Worm (Caenorhabditis elegans): ENCODE data around the gene srw-66.
A peak's percentile ranks its signal among the peaks of the same experiment; 100 is the strongest.
"Not testable (repeated sequence)": the region's sequence is repeated elsewhere in the genome, so short reads cannot be mapped to it uniquely, and the experiment has no call there.

srw-66 gene

ce11 chrII:1284985-1285384 is 13.3 kb upstream of the srw-66 start:
- peak; percentile 77 for TF ChIP-seq snpc-1.1 (tag; optimal IDR thresholded peaks at IDR 0.05; ENCODE audit: insufficient read depth)
- TF ChIP-seq snpc-4 (GFP tag; optimal IDR thresholded peaks at IDR 0.05), result peak; percentile 9
- TF ChIP-seq snpc-4 (tag; optimal IDR thresholded peaks at IDR 0.05), result no peak
- TF ChIP-seq K11D2.4 (GFP tag; IDR thresholded peaks at IDR 0.05), result no peak
- TF ChIP-seq bed-1 (GFP tag; IDR thresholded peaks at IDR 0.05), result no peak
- 0 out of 2 replicates have a peak, but pooled peaks have one; percentile 31 for TF ChIP-seq zfh-2 (GFP tag; conservative IDR thresholded peaks at IDR 0.05)
- TF ChIP-seq rpc-1 (optimal IDR thresholded peaks at IDR 0.05), result no peak
- peak; percentile 12 for TF ChIP-seq rpc-1 (tag; optimal IDR thresholded peaks at IDR 0.05)
- TF ChIP-seq mcd-1 (GFP tag; IDR thresholded peaks at IDR 0.05), result peak; percentile 54

- not testable (repeated sequence) for TF ChIP-seq B0336.3 (GFP tag; IDR thresholded peaks at IDR 0.05); Y79H2A.3 (GFP tag; conservative IDR thresholded peaks at IDR 0.05); ztf-28 (GFP tag; IDR thresholded peaks at IDR 0.05)
Observed at ce11 chrII:1278350-1278749, 6.6 kb upstream of the srw-66 start, which contains the start of gene srz-63. srz-63 (plus strand) TSS chrII:1278650.

ce11 chrII:1276778-1277177 is 5.1 kb upstream of the srw-66 start, which contains the start of gene Y57G7A.11:
Y57G7A.11 (minus strand) TSS chrII:1276878.
- TF ChIP-seq F10E7.11 (tag; optimal IDR thresholded peaks at IDR 0.05) (no peak), dpl-1 (GFP tag; optimal IDR thresholded peaks at IDR 0.05) (no peak), Y53G8AR.9 (GFP tag; conservative IDR thresholded peaks at IDR 0.05) (no peak), xnd-1 (tag; optimal IDR thresholded peaks at IDR 0.05) (no peak), cebp-1 (GFP tag; IDR thresholded peaks at IDR 0.05) (no peak), cebp-1 (tag; optimal IDR thresholded peaks at IDR 0.05) (no peak), die-1 (tag; optimal IDR thresholded peaks at IDR 0.05) (no peak), lin-26 (GFP tag; IDR thresholded peaks at IDR 0.05) (no peak), Y79H2A.3 (GFP tag; conservative IDR thresholded peaks at IDR 0.05) (no peak), fkh-3 (tag; optimal IDR thresholded peaks at IDR 0.05) (no peak)

ce11 chrII:1275439-1275838 is 3.7 kb upstream of the srw-66 start, which contains the start of gene Y57G7A.5:
Y57G7A.5 (minus strand) TSS chrII:1275539.
- TF ChIP-seq Y53F4B.3 (GFP tag; IDR thresholded peaks at IDR 0.05) (no peak), nhr-80 (tag; optimal IDR thresholded peaks at IDR 0.05) (no peak), madf-8 (GFP tag; conservative IDR thresholded peaks at IDR 0.05) (no peak), hsf-1 (GFP tag; IDR thresholded peaks at IDR 0.05) (no peak), ceh-91 (GFP tag; IDR thresholded peaks at IDR 0.05) (no peak), F22D6.2 (tag; optimal IDR thresholded peaks at IDR 0.05) (no peak), lin-26 (GFP tag; IDR thresholded peaks at IDR 0.05) (no peak), lin-40 (tag; optimal IDR thresholded peaks at IDR 0.05) (no peak), ztf-18 (tag; optimal IDR thresholded peaks at IDR 0.05) (no peak), fkh-3 (tag; optimal IDR thresholded peaks at IDR 0.05) (no peak), K11D2.4 (GFP tag; IDR thresholded peaks at IDR 0.05) (no peak), gei-17 (GFP tag; optimal IDR thresholded peaks at IDR 0.05) (no peak), xnd-1 (tag; optimal IDR thresholded peaks at IDR 0.05) (no peak), rcor-1 (GFP tag; IDR thresholded peaks at IDR 0.05) (no peak), B0261.1 (tag; optimal IDR thresholded peaks at IDR 0.05) (no peak)

ce11 chrII:1266790-1267189 is 4.9 kb downstream of the srw-66 start, which contains the start of gene oac-30:
oac-30 (minus strand) TSS chrII:1266890.
- TF ChIP-seq T07F8.4 (tag; optimal IDR thresholded peaks at IDR 0.05) (no peak), fkh-3 (tag; optimal IDR thresholded peaks at IDR 0.05) (no peak), Y53G8AR.9 (GFP tag; conservative IDR thresholded peaks at IDR 0.05) (no peak), tbp1 (GFP tag; optimal IDR thresholded peaks at IDR 0.05) (no peak), tlf-1 (GFP tag; optimal IDR thresholded peaks at IDR 0.05) (no peak), ets-4 (GFP tag; optimal IDR thresholded peaks at IDR 0.05) (no peak), lir-1 (GFP tag; conservative IDR thresholded peaks at IDR 0.05) (no peak), ceh-100 (GFP tag; IDR thresholded peaks at IDR 0.05) (no peak), nfya-2 (GFP tag; IDR thresholded peaks at IDR 0.05) (no peak), xnd-1 (tag; optimal IDR thresholded peaks at IDR 0.05) (no peak), ceh-40 (GFP tag; IDR thresholded peaks at IDR 0.05) (no peak), attf-6 (GFP tag; IDR thresholded peaks at IDR 0.05) (no peak), rcor-1 (GFP tag; IDR thresholded peaks at IDR 0.05) (no peak), lin-35 (GFP tag; optimal IDR thresholded peaks at IDR 0.05) (no peak), die-1 (tag; optimal IDR thresholded peaks at IDR 0.05) (no peak)
